Fruit fly (Drosophila melanogaster): ENCODE measurements around the gene Cyp4d1.

DNA sequence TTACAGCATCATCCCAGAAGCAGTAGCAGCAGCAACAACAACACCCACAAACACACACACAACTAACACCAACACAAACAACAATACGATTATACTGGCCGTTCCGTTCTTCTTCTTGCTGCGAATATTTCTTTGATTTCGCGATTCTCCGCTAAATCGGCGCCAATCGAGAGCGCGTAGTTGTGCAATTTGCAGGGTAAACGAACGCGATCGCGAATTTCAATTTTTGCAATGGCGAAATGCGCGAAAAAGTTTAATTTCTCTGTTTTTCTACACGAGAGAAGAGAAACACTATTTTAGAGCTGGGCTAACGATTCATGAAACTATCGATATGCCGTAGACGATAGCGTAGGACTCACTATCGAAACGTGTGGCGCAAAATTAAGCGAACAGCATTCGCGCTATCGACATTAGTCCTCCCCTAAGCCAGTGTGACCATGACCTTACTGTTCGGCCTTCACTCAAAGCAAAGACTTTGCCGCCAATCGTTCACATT lies 3.3 kb downstream of the Cyp4d1 start, which contains the start of gene wapl:
- TF ChIP-seq woc (GFP tag; optimal IDR thresholded peaks at IDR 0.05) (no peak), dmrt93B (GFP tag; optimal IDR thresholded peaks at IDR 0.05) (no peak), lola (GFP tag; optimal IDR thresholded peaks at IDR 0.05) (no peak), sv (GFP tag; optimal IDR thresholded peaks at IDR 0.05) (no peak), Jra (GFP tag; optimal IDR thresholded peaks at IDR 0.05) (peak; percentile 75)
